Worm (Caenorhabditis elegans) whole organism, young adult: ENCODE data around the gene R02D5.8.

Experiments used
- B0019.2 ChIP-seq: fragments of 200-800 bp; sonication (Bioruptor generic); conservative IDR thresholded peaks from 2 replicates; pipeline ENCODE4 v1.3.6; 2022; ENCODE audit warnings: missing genetic modification reagents, missing genetic modification characterization, missing compliant biosample characterization
- F23B12.7 ChIP-seq: sonication (generic microtip); optimal IDR thresholded peaks from 2 replicates; lab custom pipeline; 2017; ENCODE audit warnings: missing genetic modification characterization, mild to moderate bottlenecking, missing compliant biosample characterization, antibody characterized with exemption, moderate library complexity; ENCODE audit not compliant: insufficient read depth
- F49E8.2 ChIP-seq: sonication (generic microtip); optimal IDR thresholded peaks from 3 replicates; lab custom pipeline; 2017; ENCODE audit warnings: missing genetic modification characterization, mild to moderate bottlenecking, missing compliant biosample characterization, antibody characterized with exemption, moderate library complexity; ENCODE audit not compliant: insufficient read depth
- T26A5.8 ChIP-seq: sonication (generic microtip); optimal IDR thresholded peaks from 2 replicates; lab custom pipeline; 2016; ENCODE audit warnings: missing genetic modification characterization, missing compliant biosample characterization
- Y56A3A.18 ChIP-seq: fragments of 200-800 bp; sonication (Bioruptor generic); IDR thresholded peaks from 2 replicates; pipeline ENCODE4 v1.3.6; 2022; ENCODE audit warnings: missing genetic modification reagents, missing genetic modification characterization, missing compliant biosample characterization
- ZK185.1 ChIP-seq: sonication (generic microtip); optimal IDR thresholded peaks from 2 replicates; lab custom pipeline; 2016; ENCODE audit warnings: mild to moderate bottlenecking, missing genetic modification characterization, missing compliant biosample characterization; ENCODE audit not compliant: poor library complexity, severe bottlenecking
- aptf-3 ChIP-seq: fragments of 200-800 bp; sonication (Bioruptor generic); IDR thresholded peaks from 2 replicates; pipeline ENCODE4 v1.3.6; 2022; ENCODE audit warnings: missing genetic modification characterization, missing compliant biosample characterization
- athp-1 ChIP-seq: sonication (generic microtip); optimal IDR thresholded peaks from 2 replicates; lab custom pipeline; 2017; ENCODE audit warnings: mild to moderate bottlenecking, missing genetic modification characterization, missing compliant biosample characterization
- bed-1 ChIP-seq: fragments of 200-800 bp; sonication (Bioruptor generic); IDR thresholded peaks from 2 replicates; pipeline ENCODE4 v1.3.6; 2022; ENCODE audit warnings: missing genetic modification reagents, missing genetic modification characterization, missing compliant biosample characterization
- ccch-3 ChIP-seq: fragments of 200-800 bp; sonication (Bioruptor generic); optimal IDR thresholded peaks from 2 replicates; lab custom pipeline; 2018; ENCODE audit warnings: mild to moderate bottlenecking, missing genetic modification characterization, missing compliant biosample characterization
- cebp-1 ChIP-seq, 2 experiments: fragments of 200-800 bp in 1 of 2; sonication (Bioruptor generic) in 1 of 2; sonication (generic microtip) in 1 of 2; IDR thresholded peaks in 1 of 2; optimal IDR thresholded peaks in 1 of 2; 2 replicates each; pipeline versions ENCODE4 v1.3.6 to Lab custom; 2017 to 2022; ENCODE audit warnings: missing compliant biosample characterization in 2 of 2, missing genetic modification characterization in 2 of 2, mild to moderate bottlenecking in 1 of 2, missing genetic modification reagents in 1 of 2, moderate library complexity in 1 of 2
- ceh-79 ChIP-seq: sonication (generic microtip); optimal IDR thresholded peaks from 2 replicates; lab custom pipeline; 2017; ENCODE audit warnings: mild to moderate bottlenecking, missing genetic modification characterization, missing compliant biosample characterization
- ceh-91 ChIP-seq: fragments of 200-800 bp; sonication (Bioruptor generic); IDR thresholded peaks from 2 replicates; pipeline ENCODE4 v1.3.6; 2022; ENCODE audit warnings: missing genetic modification reagents, missing genetic modification characterization, missing compliant biosample characterization
- chd-7 ChIP-seq: sonication (generic microtip); optimal IDR thresholded peaks from 2 replicates; lab custom pipeline; 2016; ENCODE audit warnings: mild to moderate bottlenecking, missing genetic modification characterization, moderate library complexity, missing compliant biosample characterization
- die-1 ChIP-seq: sonication (generic microtip); optimal IDR thresholded peaks from 2 replicates; lab custom pipeline; 2016; ENCODE audit warnings: missing genotype, mild to moderate bottlenecking, missing genetic modification characterization, missing compliant biosample characterization
- dox-1 ChIP-seq: fragments of 200-800 bp; sonication (Bioruptor generic); IDR thresholded peaks from 2 replicates; pipeline ENCODE4 v1.3.6; 2022; ENCODE audit warnings: missing genetic modification reagents, missing genetic modification characterization, missing compliant biosample characterization
- dpff-1 ChIP-seq: sonication (generic microtip); optimal IDR thresholded peaks from 2 replicates; lab custom pipeline; 2017; ENCODE audit warnings: mild to moderate bottlenecking, missing genetic modification characterization, missing compliant biosample characterization
- efl-1 ChIP-seq: fragments of 150-350 bp; optimal IDR thresholded peaks from 2 replicates; lab custom pipeline; 2014; ENCODE audit warnings: missing biosample characterization, missing genetic modification reagents, missing genetic modification characterization
- egl-18 ChIP-seq: fragments of 200-800 bp; sonication (Bioruptor generic); IDR thresholded peaks from 2 replicates; pipeline ENCODE4 v1.3.6; 2022; ENCODE audit warnings: missing genetic modification reagents, missing genetic modification characterization, missing compliant biosample characterization
- fkh-3 ChIP-seq: sonication (generic microtip); optimal IDR thresholded peaks from 2 replicates; lab custom pipeline; 2016; ENCODE audit warnings: mild to moderate bottlenecking, missing genetic modification characterization, missing compliant biosample characterization
- hlh-12 ChIP-seq: sonication (generic microtip); optimal IDR thresholded peaks from 2 replicates; lab custom pipeline; 2016; ENCODE audit warnings: missing genetic modification characterization, missing compliant biosample characterization
- hmg-1.2 ChIP-seq: fragments of 200-800 bp; sonication (Bioruptor generic); IDR thresholded peaks from 2 replicates; pipeline ENCODE4 v1.3.6; 2022; ENCODE audit warnings: missing genetic modification reagents, missing genetic modification characterization, missing compliant biosample characterization
- hrde-1 ChIP-seq: sonication (generic microtip); optimal IDR thresholded peaks from 2 replicates; lab custom pipeline; 2016; ENCODE audit warnings: missing genetic modification characterization, mild to moderate bottlenecking, missing compliant biosample characterization, moderate library complexity, missing genotype, missing genetic modification reagents, borderline replicate concordance
- lin-26 ChIP-seq: fragments of 200-800 bp; sonication (Bioruptor generic); IDR thresholded peaks from 2 replicates; pipeline ENCODE4 v1.3.6; 2022; ENCODE audit warnings: missing genetic modification reagents, missing genetic modification characterization, missing compliant biosample characterization
- mcd-1 ChIP-seq: fragments of 200-800 bp; sonication (Bioruptor generic); IDR thresholded peaks from 2 replicates; pipeline ENCODE4 v1.3.6; 2022; ENCODE audit warnings: missing genetic modification reagents, missing genetic modification characterization, missing compliant biosample characterization
- mes-4 ChIP-seq: sonication (generic microtip); optimal IDR thresholded peaks from 2 replicates; lab custom pipeline; 2016; ENCODE audit warnings: missing genotype, missing genetic modification characterization, missing compliant biosample characterization
- nfya-1 ChIP-seq: sonication (generic microtip); optimal IDR thresholded peaks from 2 replicates; lab custom pipeline; 2017; ENCODE audit warnings: antibody characterized with exemption, missing compliant biosample characterization, missing genetic modification characterization, borderline replicate concordance; ENCODE audit not compliant: insufficient read depth
- nhr-120 ChIP-seq: fragments of 200-800 bp; sonication (Bioruptor generic); IDR thresholded peaks from 2 replicates; pipeline ENCODE4 v1.3.6; 2022; ENCODE audit warnings: missing genetic modification characterization, missing compliant biosample characterization
- nhr-80 ChIP-seq: sonication (generic microtip); optimal IDR thresholded peaks from 2 replicates; lab custom pipeline; 2016; ENCODE audit warnings: missing genetic modification characterization, missing compliant biosample characterization
- repo-1 ChIP-seq: sonication (generic microtip); optimal IDR thresholded peaks from 2 replicates; lab custom pipeline; 2017; ENCODE audit warnings: mild to moderate bottlenecking, missing genetic modification characterization, missing compliant biosample characterization
- sea-2 ChIP-seq: fragments of 200-800 bp; sonication (Bioruptor generic); IDR thresholded peaks from 2 replicates; pipeline ENCODE4 v1.3.6; 2022; ENCODE audit warnings: missing genetic modification characterization, missing compliant biosample characterization
- snpc-1.3 ChIP-seq: sonication (generic microtip); optimal IDR thresholded peaks from 2 replicates; lab custom pipeline; 2017; ENCODE audit warnings: missing genetic modification characterization, mild to moderate bottlenecking, missing compliant biosample characterization, antibody characterized with exemption, moderate library complexity, missing genotype, missing genetic modification reagents; ENCODE audit not compliant: insufficient read depth
- snpc-4 ChIP-seq, 5 experiments: fragments of 150-350 bp in 1 of 5; sonication (generic microtip) in 4 of 5; optimal IDR thresholded peaks; 2 replicates each; lab custom pipeline; 2014 to 2018; ENCODE audit warnings: missing genetic modification characterization in 5 of 5, missing biosample characterization in 3 of 5, antibody characterized with exemption in 2 of 5, mild to moderate bottlenecking in 2 of 5, missing compliant biosample characterization in 2 of 5, missing genotype in 2 of 5, moderate library complexity in 2 of 5, missing genetic modification reagents in 1 of 5
- tbp1 ChIP-seq: fragments of 200-800 bp; sonication (Bioruptor generic); optimal IDR thresholded peaks from 2 replicates; lab custom pipeline; 2018; ENCODE audit warnings: mild to moderate bottlenecking, missing genetic modification characterization, missing compliant biosample characterization
- tbx-9 ChIP-seq: sonication (generic microtip); optimal IDR thresholded peaks from 2 replicates; lab custom pipeline; 2016; ENCODE audit warnings: borderline replicate concordance, missing genetic modification characterization, inconsistent platforms, missing compliant biosample characterization
- zfh-2 ChIP-seq: fragments of 200-800 bp; sonication (Bioruptor generic); conservative IDR thresholded peaks from 2 replicates; pipeline ENCODE4 v1.3.6; 2022; ENCODE audit warnings: missing genetic modification reagents, missing genetic modification characterization, missing compliant biosample characterization
- ztf-18 ChIP-seq: sonication (generic microtip); optimal IDR thresholded peaks from 2 replicates; lab custom pipeline; 2016; ENCODE audit warnings: missing genotype, mild to moderate bottlenecking, missing genetic modification characterization, missing compliant biosample characterization
- ztf-25 ChIP-seq: fragments of 200-800 bp; sonication (Bioruptor generic); IDR thresholded peaks from 2 replicates; pipeline ENCODE4 v1.3.6; 2022; ENCODE audit warnings: missing genetic modification reagents, missing genetic modification characterization, missing compliant biosample characterization

R02D5.8 gene

DNA sequence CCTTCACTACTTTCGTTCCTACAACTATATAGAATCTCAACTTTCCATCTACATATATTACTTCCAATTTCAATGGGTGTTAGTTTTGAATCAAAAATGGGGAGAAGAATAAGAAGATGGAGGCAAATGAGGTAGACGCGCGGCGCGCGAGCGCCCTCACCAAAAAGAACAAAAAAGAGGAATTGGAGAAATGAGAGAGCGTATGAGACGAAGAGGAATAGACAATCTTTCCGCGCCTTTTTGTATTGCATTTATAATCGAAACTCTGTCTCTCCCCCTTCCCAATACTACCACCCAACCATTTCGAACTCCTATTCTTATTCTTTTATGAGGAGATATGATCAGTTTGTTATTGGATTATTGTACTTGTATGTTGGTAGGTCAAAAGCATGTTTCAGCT, 18.6 kb downstream of the R02D5.8 start:
- TF ChIP-seq efl-1 (GFP tag; lab: Kevin White, UChicago) (peak; percentile 14), hmg-1.2 (GFP tag; lab: Robert Waterston, UW) (peak; percentile 71), hrde-1 (tag; lab: Kevin White, UChicago) (no peak), B0019.2 (no peak), athp-1 (tag; lab: Kevin White, UChicago) (no peak)

DNA sequence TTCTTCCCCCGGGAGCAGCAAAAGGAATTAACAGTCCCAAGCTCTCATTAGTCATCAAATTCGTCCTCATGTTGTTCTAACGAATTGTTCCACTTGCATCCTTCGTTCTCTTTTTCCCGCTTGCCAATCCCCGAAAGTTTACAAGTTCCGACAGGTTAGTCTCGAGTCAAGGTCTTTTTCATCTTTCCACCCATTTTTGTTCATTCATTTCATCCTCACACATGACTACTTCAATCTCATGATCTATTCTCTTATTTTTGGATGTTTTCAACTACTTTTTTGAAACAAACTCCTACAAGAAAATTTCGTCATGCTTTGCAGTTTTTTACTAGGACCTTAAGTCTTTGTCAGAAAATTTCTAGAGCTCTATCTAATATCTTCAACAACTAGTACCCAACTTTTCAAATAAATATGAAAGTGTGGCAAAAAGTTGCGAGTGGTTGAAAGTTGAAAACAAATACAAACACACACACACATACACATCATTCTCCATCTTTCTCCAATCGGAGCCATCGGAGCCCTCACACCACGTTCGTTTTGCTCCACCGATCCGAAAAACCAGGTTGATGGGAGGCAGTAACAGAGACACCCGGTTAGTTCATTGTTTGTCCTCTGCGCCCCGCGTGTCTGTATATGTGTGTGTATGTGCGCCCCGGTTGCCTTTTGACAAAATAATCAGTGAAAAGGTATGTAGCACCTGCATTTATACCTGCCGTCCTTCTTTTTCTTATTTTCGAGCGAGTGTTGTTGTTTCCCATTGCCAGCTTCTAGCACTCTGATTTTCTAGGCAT, 19.9 kb downstream of the R02D5.8 start:
- no peak for TF ChIP-seq nhr-120 (GFP tag; lab: Robert Waterston, UW)
- TF ChIP-seq dpff-1 (tag; lab: Kevin White, UChicago) = no peak
- peak; percentile 51; the same call in 1 of the 2 replicates for TF ChIP-seq dox-1 (GFP tag; lab: Robert Waterston, UW)
- TF ChIP-seq nhr-80 (tag; lab: Kevin White, UChicago) = peak; percentile 21
- no peak for TF ChIP-seq ceh-91
- TF ChIP-seq F23B12.7 (tag; lab: Kevin White, UChicago) = no peak
- TF ChIP-seq lin-26 = peak; percentile 30; the same call in 1 of the 2 replicates
- TF ChIP-seq fkh-3 = no peak
- no peak for TF ChIP-seq nfya-1 (tag; lab: Kevin White, UChicago)
- TF ChIP-seq repo-1 (tag; lab: Kevin White, UChicago) = no peak

DNA sequence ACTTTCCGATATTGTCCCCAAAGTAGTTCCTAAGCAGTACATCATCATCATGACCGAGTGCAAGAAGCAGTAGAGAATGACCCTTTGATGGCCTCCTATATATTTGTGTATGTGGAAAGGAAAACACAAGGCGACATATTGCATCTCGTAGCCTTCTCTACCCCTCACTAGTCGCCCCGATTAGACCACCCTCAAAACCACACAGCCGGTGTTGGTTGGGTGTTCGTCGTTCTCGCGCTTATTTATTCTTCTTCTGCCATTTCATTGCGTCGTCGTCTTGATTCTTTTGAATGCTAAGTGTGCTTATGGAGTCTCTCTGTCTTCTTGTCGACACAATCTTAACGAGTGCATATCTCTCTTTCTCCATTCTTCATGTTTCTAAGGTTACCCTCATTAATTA, 21.0 kb downstream of the R02D5.8 start:
- TF ChIP-seq tbp1 (no peak), snpc-1.3 (no peak), tbx-9 (tag; lab: Kevin White, UChicago) (no peak), snpc-4 (GFP tag; optimal IDR thresholded peaks at IDR 0.05; lab: Kevin White, UChicago) (no peak), snpc-4 (tag; optimal IDR thresholded peaks at IDR 0.05; lab: Kevin White, UChicago) (no peak), B0019.2 (no peak), hlh-12 (tag; lab: Kevin White, UChicago) (no peak), athp-1 (tag; lab: Kevin White, UChicago) (no peak), chd-7 (tag; lab: Kevin White, UChicago) (no peak), ceh-79 (tag; lab: Kevin White, UChicago) (no peak), T26A5.8 (tag; lab: Kevin White, UChicago) (no peak), F49E8.2 (no peak), mcd-1 (no peak), die-1 (tag; lab: Kevin White, UChicago) (no peak), ccch-3 (GFP tag; lab: Kevin White, UChicago) (no peak), bed-1 (GFP tag; lab: Robert Waterston, UW) (no peak), egl-18 (GFP tag; lab: Robert Waterston, UW) (no peak)

DNA sequence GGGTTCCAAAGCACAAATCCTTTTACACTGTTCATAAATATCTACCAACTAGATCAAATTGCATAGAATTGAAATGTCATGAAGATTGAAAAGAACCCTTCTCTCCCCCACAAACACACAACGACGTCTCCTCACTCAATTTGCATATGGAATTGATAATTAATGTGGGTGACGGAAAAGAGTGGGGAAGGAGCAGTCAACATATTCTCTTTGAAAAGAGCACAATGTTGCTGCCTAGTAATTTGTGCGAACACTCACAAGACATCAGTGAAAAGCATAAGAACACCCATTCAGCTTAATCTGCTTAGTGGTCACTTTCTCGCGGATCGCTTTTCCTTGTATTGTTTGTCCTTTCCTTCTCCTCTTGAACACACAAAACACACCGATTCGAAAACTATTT, 22.7 kb downstream of the R02D5.8 start:
- TF ChIP-seq Y56A3A.18 (GFP tag; lab: Robert Waterston, UW) (0 out of 2 replicates have a peak, but pooled peaks have one; percentile 36), nhr-80 (tag; lab: Kevin White, UChicago) (no peak)

- TF ChIP-seq efl-1 (GFP tag; lab: Kevin White, UChicago) (no peak), aptf-3 (GFP tag; lab: Robert Waterston, UW) (no peak), dpff-1 (tag; lab: Kevin White, UChicago) (no peak), sea-2 (GFP tag; lab: Robert Waterston, UW) (no peak), mcd-1 (no peak), repo-1 (tag; lab: Kevin White, UChicago) (no peak), nhr-120 (GFP tag; lab: Robert Waterston, UW) (no peak), ZK185.1 (tag; lab: Kevin White, UChicago) (no peak), zfh-2 (no peak), ztf-25 (no peak), hrde-1 (tag; lab: Kevin White, UChicago) (no peak), ztf-18 (no peak), hlh-12 (tag; lab: Kevin White, UChicago) (no peak), cebp-1 (GFP tag; IDR thresholded peaks at IDR 0.05; lab: Robert Waterston, UW) (no peak), cebp-1 (tag; optimal IDR thresholded peaks at IDR 0.05; lab: Kevin White, UChicago) (no peak), egl-18 (GFP tag; lab: Robert Waterston, UW) (no peak), mes-4 (tag; lab: Kevin White, UChicago) (no peak)
Observed at ce11 chrV:14495493-14495892, 23.7 kb downstream of the R02D5.8 start.
